Worm (Caenorhabditis elegans) whole organism, L2 larva: ENCODE data around the gene ZK1290.13.

ENCODE experiments used
- C34F6.9 ChIP-seq: fragments of 150-350 bp; optimal IDR thresholded peaks from 2 replicates; lab custom pipeline; 2014; ENCODE audit warnings: missing biosample characterization, missing genetic modification characterization
- F13H6.1 ChIP-seq: sonication (generic microtip); optimal IDR thresholded peaks from 2 replicates; lab custom pipeline; 2016; ENCODE audit warnings: missing genetic modification characterization, missing compliant biosample characterization
- Y55F3AM.14 ChIP-seq: fragments of 200-800 bp; sonication (Bioruptor generic); optimal IDR thresholded peaks from 2 replicates; lab custom pipeline; 2018; ENCODE audit warnings: mild to moderate bottlenecking, missing genetic modification characterization, missing compliant biosample characterization
- ZK546.5 ChIP-seq: sonication (generic microtip); optimal IDR thresholded peaks from 2 replicates; lab custom pipeline; 2017; ENCODE audit warnings: missing biosample characterization, missing genetic modification characterization
- alr-1 ChIP-seq: fragments of 150-350 bp; optimal IDR thresholded peaks from 2 replicates; lab custom pipeline; 2014; ENCODE audit warnings: missing biosample characterization, missing genetic modification characterization
- aly-2 ChIP-seq: fragments of 150-350 bp; optimal IDR thresholded peaks from 2 replicates; lab custom pipeline; 2014; ENCODE audit warnings: missing biosample characterization, missing genetic modification characterization
- ama-1 ChIP-seq: fragments of 150-350 bp; optimal IDR thresholded peaks from 2 replicates; lab custom pipeline; 2018; ENCODE audit warnings: inconsistent platforms
- blmp-1 ChIP-seq: sonication (generic microtip); optimal IDR thresholded peaks from 2 replicates; lab custom pipeline; 2017; ENCODE audit warnings: missing genetic modification characterization, mild to moderate bottlenecking, missing compliant biosample characterization, antibody characterized with exemption, moderate library complexity; ENCODE audit not compliant: insufficient read depth
- ceh-16 ChIP-seq: fragments of 150-350 bp; optimal IDR thresholded peaks from 2 replicates; lab custom pipeline; 2014; ENCODE audit warnings: missing biosample characterization, missing genetic modification characterization
- ceh-82 ChIP-seq: fragments of 150-350 bp; optimal IDR thresholded peaks from 2 replicates; lab custom pipeline; 2014; ENCODE audit warnings: missing biosample characterization, missing genetic modification characterization
- crh-2 ChIP-seq: sonication (generic microtip); optimal IDR thresholded peaks from 2 replicates; lab custom pipeline; 2017; ENCODE audit warnings: missing biosample characterization, missing genetic modification characterization
- elt-1 ChIP-seq: fragments of 150-350 bp; optimal IDR thresholded peaks from 2 replicates; lab custom pipeline; 2014; ENCODE audit warnings: missing biosample characterization, missing genetic modification characterization
- gmeb-1 ChIP-seq: fragments of 150-350 bp; optimal IDR thresholded peaks from 2 replicates; lab custom pipeline; 2014; ENCODE audit warnings: missing biosample characterization, missing genetic modification characterization
- lin-11 ChIP-seq: fragments of 150-350 bp; sonication (generic microtip); optimal IDR thresholded peaks from 2 replicates; lab custom pipeline; 2014; ENCODE audit warnings: missing biosample characterization, missing genetic modification characterization, inconsistent platforms, mixed read lengths
- lin-13 ChIP-seq: fragments of 150-350 bp; optimal IDR thresholded peaks from 2 replicates; lab custom pipeline; 2014; ENCODE audit warnings: missing biosample characterization, missing genetic modification reagents, missing genetic modification characterization
- lsy-2 ChIP-seq, 2 experiments: fragments of 150-350 bp in 1 of 2; sonication (generic microtip) in 1 of 2; optimal IDR thresholded peaks; 2 replicates each; lab custom pipeline; 2014 to 2017; ENCODE audit warnings: missing biosample characterization in 2 of 2, missing genetic modification characterization in 2 of 2
- mab-5 ChIP-seq: fragments of 150-350 bp; optimal IDR thresholded peaks from 2 replicates; lab custom pipeline; 2014; ENCODE audit warnings: missing biosample characterization, missing genetic modification characterization
- mbf-1 ChIP-seq: sonication (generic microtip); optimal IDR thresholded peaks from 2 replicates; lab custom pipeline; 2017; ENCODE audit warnings: missing biosample characterization, missing genetic modification characterization
- mdl-1 ChIP-seq, 2 experiments: fragments of 150-350 bp in 1 of 2; sonication (generic microtip) in 1 of 2; optimal IDR thresholded peaks; 2 replicates each; lab custom pipeline; 2017; ENCODE audit warnings: missing biosample characterization in 2 of 2, missing genetic modification characterization in 2 of 2
- nhr-10 ChIP-seq: sonication (generic microtip); optimal IDR thresholded peaks from 2 replicates; lab custom pipeline; 2017; ENCODE audit warnings: missing biosample characterization, missing genetic modification characterization
- nhr-11 ChIP-seq: fragments of 150-350 bp; optimal IDR thresholded peaks from 2 replicates; lab custom pipeline; 2014; ENCODE audit warnings: missing biosample characterization, missing genetic modification characterization
- nhr-12 ChIP-seq: fragments of 150-350 bp; optimal IDR thresholded peaks from 2 replicates; lab custom pipeline; 2014; ENCODE audit warnings: missing biosample characterization, missing genetic modification characterization
- nhr-129 ChIP-seq: fragments of 150-350 bp; optimal IDR thresholded peaks from 2 replicates; lab custom pipeline; 2014; ENCODE audit warnings: missing biosample characterization, missing genetic modification characterization
- nhr-21 ChIP-seq: fragments of 150-350 bp; optimal IDR thresholded peaks from 2 replicates; lab custom pipeline; 2014; ENCODE audit warnings: missing biosample characterization, missing genetic modification characterization
- nhr-23 ChIP-seq: fragments of 150-350 bp; optimal IDR thresholded peaks from 2 replicates; lab custom pipeline; 2014; ENCODE audit warnings: missing biosample characterization, missing genetic modification reagents, missing genetic modification characterization
- nhr-237 ChIP-seq: fragments of 150-350 bp; optimal IDR thresholded peaks from 2 replicates; lab custom pipeline; 2014; ENCODE audit warnings: missing biosample characterization, missing genetic modification characterization
- nhr-25 ChIP-seq: fragments of 150-350 bp; sonication (generic microtip); optimal IDR thresholded peaks from 3 replicates; lab custom pipeline; 2014; ENCODE audit warnings: missing biosample characterization, missing genetic modification characterization
- nhr-6 ChIP-seq: fragments of 150-350 bp; optimal IDR thresholded peaks from 2 replicates; lab custom pipeline; 2014; ENCODE audit warnings: missing biosample characterization, missing genetic modification characterization
- nhr-77 ChIP-seq: fragments of 150-350 bp; optimal IDR thresholded peaks from 2 replicates; lab custom pipeline; 2014; ENCODE audit warnings: missing biosample characterization, missing genetic modification characterization
- peb-1 ChIP-seq: fragments of 150-350 bp; optimal IDR thresholded peaks from 2 replicates; lab custom pipeline; 2014; ENCODE audit warnings: missing biosample characterization, missing genetic modification characterization
- sma-3 ChIP-seq: sonication (generic microtip); optimal IDR thresholded peaks from 2 replicates; lab custom pipeline; 2016; ENCODE audit warnings: missing genetic modification reagents, missing genetic modification characterization, missing compliant biosample characterization
- sma-9 ChIP-seq, 2 experiments: fragments of 150-350 bp in 1 of 2; sonication (generic microtip) in 1 of 2; optimal IDR thresholded peaks; 2 replicates each; lab custom pipeline; 2014 to 2016; ENCODE audit warnings: missing genetic modification characterization in 2 of 2, mild to moderate bottlenecking in 1 of 2, missing biosample characterization in 1 of 2, missing compliant biosample characterization in 1 of 2, missing genetic modification reagents in 1 of 2, moderate library complexity in 1 of 2
- snpc-4 ChIP-seq: fragments of 150-350 bp; optimal IDR thresholded peaks from 2 replicates; lab custom pipeline; 2014; ENCODE audit warnings: missing biosample characterization, missing genetic modification characterization
- unc-39 ChIP-seq: fragments of 150-350 bp; optimal IDR thresholded peaks from 2 replicates; lab custom pipeline; 2014; ENCODE audit warnings: missing biosample characterization, missing genetic modification characterization
- zag-1 ChIP-seq: fragments of 150-350 bp; optimal IDR thresholded peaks from 2 replicates; lab custom pipeline; 2014; ENCODE audit warnings: missing biosample characterization, missing genetic modification characterization
- ztf-1 ChIP-seq: fragments of 200-800 bp; sonication (Bioruptor generic); conservative IDR thresholded peaks from 2 replicates; pipeline ENCODE4 v1.3.6; 2022; ENCODE audit warnings: missing genetic modification characterization, missing compliant biosample characterization
- ztf-11 ChIP-seq: sonication (generic microtip); optimal IDR thresholded peaks from 2 replicates; lab custom pipeline; 2017; ENCODE audit warnings: missing biosample characterization, missing genetic modification characterization
- ztf-4 ChIP-seq: fragments of 150-350 bp; optimal IDR thresholded peaks from 2 replicates; lab custom pipeline; 2014; ENCODE audit warnings: missing biosample characterization, missing genetic modification characterization

ZK1290.13 gene

ce11 chrII:7521420-7521819 lies 13.4 kb upstream of the ZK1290.13 start:
- TF ChIP-seq C34F6.9 (tag; lab: Kevin White, UChicago) = no peak
- no peak for TF ChIP-seq nhr-237 (tag; lab: Kevin White, UChicago)
- TF ChIP-seq nhr-129 (tag; lab: Kevin White, UChicago) = no peak
- TF ChIP-seq Y55F3AM.14 = no peak
- TF ChIP-seq nhr-77 (tag; lab: Kevin White, UChicago) = no peak
- no peak for TF ChIP-seq ceh-16 (tag; lab: Kevin White, UChicago)
- no peak for TF ChIP-seq sma-9 (GFP tag; optimal IDR thresholded peaks at IDR 0.05; lab: Kevin White, UChicago)
- no peak for TF ChIP-seq sma-9 (tag; optimal IDR thresholded peaks at IDR 0.05; lab: Kevin White, UChicago)
- no peak for TF ChIP-seq mab-5 (tag; lab: Kevin White, UChicago)
- no peak for TF ChIP-seq unc-39 (tag; lab: Kevin White, UChicago)
- no peak for TF ChIP-seq ztf-11 (tag; lab: Kevin White, UChicago)
- TF ChIP-seq zag-1 (tag; lab: Kevin White, UChicago) = no peak
- TF ChIP-seq elt-1 (tag; lab: Kevin White, UChicago) = no peak
- no peak for TF ChIP-seq mbf-1 (tag; lab: Kevin White, UChicago)
- TF ChIP-seq alr-1 (tag; lab: Kevin White, UChicago) = no peak
- no peak for TF ChIP-seq peb-1 (tag; lab: Kevin White, UChicago)
- TF ChIP-seq nhr-25 (tag; lab: Kevin White, UChicago) = no peak
- TF ChIP-seq aly-2 (tag; lab: Kevin White, UChicago) = no peak
- TF ChIP-seq ceh-82 (tag; lab: Kevin White, UChicago) = no peak
- TF ChIP-seq gmeb-1 (tag; lab: Kevin White, UChicago) = no peak
- TF ChIP-seq, all 48 proteins: peak for 0

- no peak for TF ChIP-seq unc-39 (tag; lab: Kevin White, UChicago)
- TF ChIP-seq aly-2 (tag; lab: Kevin White, UChicago) = no peak
- no peak for TF ChIP-seq ztf-11 (tag; lab: Kevin White, UChicago)
- TF ChIP-seq F13H6.1 (tag; lab: Kevin White, UChicago) = no peak
- no peak for TF ChIP-seq gmeb-1 (tag; lab: Kevin White, UChicago)
- no peak for TF ChIP-seq sma-3 (GFP tag; lab: Kevin White, UChicago)
- no peak for TF ChIP-seq blmp-1 (tag; lab: Kevin White, UChicago)
- TF ChIP-seq C34F6.9 (tag; lab: Kevin White, UChicago) = no peak
- no peak for TF ChIP-seq lin-11 (tag; lab: Kevin White, UChicago)
- TF ChIP-seq nhr-11 = no peak
- no peak for TF ChIP-seq snpc-4 (tag; lab: Kevin White, UChicago)
- TF ChIP-seq ama-1 (lab: Kevin White, UChicago) = no peak
- TF ChIP-seq ztf-1 = no peak
- no peak for TF ChIP-seq nhr-12 (tag; lab: Kevin White, UChicago)
- TF ChIP-seq ceh-82 (tag; lab: Kevin White, UChicago) = no peak
Observed at ce11 chrII:7523281-7523680, 11.5 kb upstream of the ZK1290.13 start, which contains the start of gene ZK1290.15. TSS of gene ZK1290.15 (plus strand) at chrII:7523581.

- TF ChIP-seq ztf-4 (tag; lab: Kevin White, UChicago) (no peak), lin-11 (tag; lab: Kevin White, UChicago) (no peak), aly-2 (tag; lab: Kevin White, UChicago) (no peak), lin-13 (GFP tag; lab: Kevin White, UChicago) (no peak), mdl-1 (tag; optimal IDR thresholded peaks at IDR 0.05; lab: Kevin White, UChicago) (no peak), unc-39 (tag; lab: Kevin White, UChicago) (no peak), crh-2 (tag; lab: Kevin White, UChicago) (no peak), nhr-23 (no peak), nhr-6 (tag; lab: Kevin White, UChicago) (no peak), nhr-10 (no peak), lsy-2 (tag; optimal IDR thresholded peaks at IDR 0.05; lab: Kevin White, UChicago) (no peak), nhr-237 (tag; lab: Kevin White, UChicago) (no peak), nhr-21 (no peak), ZK546.5 (tag; lab: Kevin White, UChicago) (no peak), nhr-129 (tag; lab: Kevin White, UChicago) (no peak)
Observed at ce11 chrII:7525458-7525857, 9.3 kb upstream of the ZK1290.13 start, which contains the start of the genes ZK1290.7 and rnh-1.1. TSS of gene ZK1290.7 (minus strand) at chrII:7525558. TSS of gene rnh-1.1 (plus strand) at chrII:7525738.
